Worm (Caenorhabditis elegans) whole organism, L1 larva: ENCODE data around the gene ZC53.22.
A peak's percentile ranks its signal among the peaks of the same experiment; 100 is the strongest.

Source experiments
- C34B4.2 ChIP-seq: sonication (generic microtip); optimal IDR thresholded peaks from 2 replicates; lab custom pipeline; 2017; ENCODE audit warnings: mild to moderate bottlenecking, missing genetic modification characterization, missing compliant biosample characterization
- Y116A8C.19 ChIP-seq: sonication (generic microtip); optimal IDR thresholded peaks from 2 replicates; lab custom pipeline; 2016; ENCODE audit warnings: missing compliant biosample characterization, missing genetic modification characterization, borderline replicate concordance
- alr-1 ChIP-seq: fragments of 200-800 bp; sonication (Bioruptor generic); optimal IDR thresholded peaks from 2 replicates; lab custom pipeline; 2018; ENCODE audit warnings: borderline replicate concordance, mild to moderate bottlenecking, missing genetic modification characterization, missing compliant biosample characterization
- aly-2 ChIP-seq: fragments of 150-350 bp; optimal IDR thresholded peaks from 2 replicates; lab custom pipeline; 2014; ENCODE audit warnings: missing biosample characterization, missing genetic modification characterization
- blmp-1 ChIP-seq: fragments of 150-350 bp; optimal IDR thresholded peaks from 2 replicates; lab custom pipeline; 2014; ENCODE audit warnings: missing biosample characterization, missing genetic modification characterization
- ceh-90 ChIP-seq: sonication (generic microtip); optimal IDR thresholded peaks from 2 replicates; lab custom pipeline; 2016; ENCODE audit warnings: missing genetic modification characterization, missing compliant biosample characterization
- ces-1 ChIP-seq: fragments of 150-350 bp; optimal IDR thresholded peaks from 2 replicates; lab custom pipeline; 2014; ENCODE audit warnings: missing biosample characterization, missing genetic modification reagents, missing genetic modification characterization
- dsc-1 ChIP-seq: sonication (generic microtip); optimal IDR thresholded peaks from 2 replicates; lab custom pipeline; 2016; ENCODE audit warnings: mild to moderate bottlenecking, missing genetic modification characterization, missing compliant biosample characterization
- efl-1 ChIP-seq, 4 experiments: fragments of 150-350 bp; optimal IDR thresholded peaks in 3 of 4; peaks in 1 of 4; 1 replicate in 1 of 4; 2 replicates in 3 of 4; lab custom pipeline; 2014; ENCODE audit warnings: missing biosample characterization in 2 of 4, missing genetic modification characterization in 2 of 4, missing genetic modification reagents in 2 of 4
- egl-27 ChIP-seq, 2 experiments: fragments of 150-350 bp in 1 of 2; sonication (generic microtip); optimal IDR thresholded peaks; 3 replicates each; lab custom pipeline; 2017 to 2018; ENCODE audit warnings: missing biosample characterization in 2 of 2, missing genetic modification characterization in 2 of 2, missing genetic modification reagents in 2 of 2
- elt-2 ChIP-seq: sonication (generic microtip); optimal IDR thresholded peaks from 2 replicates; lab custom pipeline; 2016; ENCODE audit warnings: missing genetic modification characterization, mild to moderate bottlenecking, inconsistent platforms, missing compliant biosample characterization, missing genetic modification reagents
- elt-3 ChIP-seq, 6 experiments: fragments of 150-350 bp in 1 of 6; sonication (generic microtip); optimal IDR thresholded peaks; 2 replicates each; lab custom pipeline; 2017 to 2018; ENCODE audit warnings: missing biosample characterization in 6 of 6, missing genetic modification characterization in 6 of 6, inconsistent platforms in 1 of 6
- fkh-10 ChIP-seq: sonication (generic microtip); optimal IDR thresholded peaks from 2 replicates; lab custom pipeline; 2017; ENCODE audit warnings: missing biosample characterization, missing genetic modification reagents, missing genetic modification characterization
- grh-1 ChIP-seq: fragments of 200-800 bp; sonication (Bioruptor generic); IDR thresholded peaks from 2 replicates; pipeline ENCODE4 v1.3.6; 2022; ENCODE audit warnings: missing genetic modification reagents, missing genetic modification characterization, missing compliant biosample characterization
- hlh-4 ChIP-seq: sonication (generic microtip); optimal IDR thresholded peaks from 2 replicates; lab custom pipeline; 2016; ENCODE audit warnings: mild to moderate bottlenecking, missing genetic modification characterization, missing compliant biosample characterization
- hpl-2 ChIP-seq: fragments of 150-350 bp; optimal IDR thresholded peaks from 2 replicates; lab custom pipeline; 2014; ENCODE audit warnings: missing biosample characterization, missing genetic modification reagents, missing genetic modification characterization
- lin-14 ChIP-seq: fragments of 200-800 bp; sonication (Bioruptor generic); optimal IDR thresholded peaks from 2 replicates; lab custom pipeline; 2018; ENCODE audit warnings: mild to moderate bottlenecking, missing genetic modification characterization, moderate library complexity, missing compliant biosample characterization
- mab-9 ChIP-seq: fragments of 200-800 bp; sonication (Bioruptor generic); IDR thresholded peaks from 2 replicates; pipeline ENCODE4 v1.3.6; 2022; ENCODE audit warnings: missing genetic modification reagents, missing genetic modification characterization, missing compliant biosample characterization
- mdl-1 ChIP-seq, 2 experiments: fragments of 150-350 bp; optimal IDR thresholded peaks; 2 replicates each; lab custom pipeline; 2014 to 2017; ENCODE audit warnings: missing biosample characterization in 2 of 2, missing genetic modification characterization in 2 of 2, inconsistent platforms in 1 of 2
- mef-2 ChIP-seq: fragments of 150-350 bp; optimal IDR thresholded peaks from 2 replicates; lab custom pipeline; 2014; ENCODE audit warnings: missing biosample characterization, missing genetic modification characterization
- nhr-11 ChIP-seq: fragments of 150-350 bp; optimal IDR thresholded peaks from 2 replicates; lab custom pipeline; 2014; ENCODE audit warnings: missing biosample characterization, missing genetic modification characterization
- nhr-12 ChIP-seq: sonication (generic microtip); optimal IDR thresholded peaks from 2 replicates; lab custom pipeline; 2017; ENCODE audit warnings: missing biosample characterization, missing genetic modification characterization
- nhr-20 ChIP-seq: sonication (generic microtip); optimal IDR thresholded peaks from 2 replicates; lab custom pipeline; 2016; ENCODE audit warnings: mild to moderate bottlenecking, missing genetic modification characterization, missing compliant biosample characterization
- nhr-47 ChIP-seq: sonication (generic microtip); optimal IDR thresholded peaks from 2 replicates; lab custom pipeline; 2016; ENCODE audit warnings: mild to moderate bottlenecking, missing genetic modification characterization, moderate library complexity, missing compliant biosample characterization
- nhr-85 ChIP-seq: sonication (generic microtip); peaks from one replicate; lab custom pipeline; 2016; ENCODE audit warnings: missing genetic modification characterization, inconsistent platforms, missing compliant biosample characterization
- nhr-90 ChIP-seq: sonication (generic microtip); optimal IDR thresholded peaks from 2 replicates; lab custom pipeline; 2016; ENCODE audit warnings: mild to moderate bottlenecking, missing genetic modification characterization, missing compliant biosample characterization; ENCODE audit not compliant: poor library complexity
- pag-3 ChIP-seq: sonication (generic microtip); optimal IDR thresholded peaks from 2 replicates; lab custom pipeline; 2017; ENCODE audit warnings: missing genetic modification characterization, mild to moderate bottlenecking, missing compliant biosample characterization, antibody characterized with exemption, borderline replicate concordance; ENCODE audit not compliant: insufficient read depth
- pax-3 ChIP-seq: fragments of 200-800 bp; sonication (Bioruptor generic); optimal IDR thresholded peaks from 2 replicates; lab custom pipeline; 2018; ENCODE audit warnings: mild to moderate bottlenecking, missing genetic modification characterization, moderate library complexity, missing compliant biosample characterization
- rnt-1 ChIP-seq: sonication (generic microtip); optimal IDR thresholded peaks from 2 replicates; lab custom pipeline; 2016; ENCODE audit warnings: mild to moderate bottlenecking, missing genetic modification characterization, moderate library complexity, missing compliant biosample characterization
- snpc-4 ChIP-seq: fragments of 150-350 bp; optimal IDR thresholded peaks from 2 replicates; lab custom pipeline; 2014; ENCODE audit warnings: missing biosample characterization, missing genetic modification characterization
- sptf-1 ChIP-seq: fragments of 150-350 bp; optimal IDR thresholded peaks from 2 replicates; lab custom pipeline; 2014; ENCODE audit warnings: missing biosample characterization, missing genetic modification characterization
- tbx-2 ChIP-seq: sonication (generic microtip); optimal IDR thresholded peaks from 2 replicates; lab custom pipeline; 2016; ENCODE audit warnings: missing genetic modification characterization, missing compliant biosample characterization
- tlp-1 ChIP-seq: fragments of 150-350 bp; optimal IDR thresholded peaks from 2 replicates; lab custom pipeline; 2014; ENCODE audit warnings: missing biosample characterization, missing genetic modification characterization
- unc-30 ChIP-seq: sonication (generic microtip); optimal IDR thresholded peaks from 2 replicates; lab custom pipeline; 2017; ENCODE audit warnings: missing biosample characterization, missing genetic modification characterization
- unc-62 ChIP-seq: fragments of 150-350 bp; optimal IDR thresholded peaks from 2 replicates; lab custom pipeline; 2014; ENCODE audit warnings: missing biosample characterization, missing genetic modification reagents, missing genetic modification characterization
- unc-86 ChIP-seq: sonication (generic microtip); optimal IDR thresholded peaks from 2 replicates; lab custom pipeline; 2016; ENCODE audit warnings: missing genetic modification characterization, missing compliant biosample characterization
- unc-98 ChIP-seq: fragments of 200-800 bp; sonication (Bioruptor generic); IDR thresholded peaks from 2 replicates; pipeline ENCODE4 v1.3.6; 2022; ENCODE audit warnings: missing genetic modification characterization, missing compliant biosample characterization
- vab-15 ChIP-seq: sonication (generic microtip); optimal IDR thresholded peaks from 2 replicates; lab custom pipeline; 2017; ENCODE audit warnings: missing genotype, mild to moderate bottlenecking, missing genetic modification characterization, missing compliant biosample characterization
- zag-1 ChIP-seq: fragments of 150-350 bp; optimal IDR thresholded peaks from 2 replicates; lab custom pipeline; 2014; ENCODE audit warnings: missing biosample characterization, missing genetic modification characterization
- ztf-11 ChIP-seq, 2 experiments: sonication (generic microtip); optimal IDR thresholded peaks; 2 replicates each; lab custom pipeline; 2016 to 2017; ENCODE audit warnings: missing genetic modification characterization in 2 of 2, missing biosample characterization in 1 of 2, missing compliant biosample characterization in 1 of 2

Gene ZC53.22

DNA sequence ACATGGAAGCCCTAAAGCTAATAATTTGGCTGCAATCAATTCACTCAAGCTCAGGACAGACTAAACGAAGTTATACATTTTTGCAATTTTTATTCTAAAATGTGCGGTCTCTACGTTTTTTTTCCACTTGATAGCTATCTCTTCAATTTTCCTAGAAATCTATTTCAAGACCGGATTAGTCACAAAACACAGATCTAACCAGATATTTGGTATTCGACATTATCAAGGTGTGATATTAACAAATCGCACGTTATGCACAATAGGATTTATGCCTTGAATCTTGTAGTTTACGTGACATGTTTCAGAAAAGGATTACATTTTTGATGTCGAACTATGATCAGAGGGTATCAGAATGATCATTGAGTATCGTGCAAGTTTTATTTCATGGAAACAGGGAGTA is 20.7 kb downstream of the ZC53.22 start (continued):
- no peak for TF ChIP-seq Y116A8C.19 (tag; lab: Kevin White, UChicago)

DNA sequence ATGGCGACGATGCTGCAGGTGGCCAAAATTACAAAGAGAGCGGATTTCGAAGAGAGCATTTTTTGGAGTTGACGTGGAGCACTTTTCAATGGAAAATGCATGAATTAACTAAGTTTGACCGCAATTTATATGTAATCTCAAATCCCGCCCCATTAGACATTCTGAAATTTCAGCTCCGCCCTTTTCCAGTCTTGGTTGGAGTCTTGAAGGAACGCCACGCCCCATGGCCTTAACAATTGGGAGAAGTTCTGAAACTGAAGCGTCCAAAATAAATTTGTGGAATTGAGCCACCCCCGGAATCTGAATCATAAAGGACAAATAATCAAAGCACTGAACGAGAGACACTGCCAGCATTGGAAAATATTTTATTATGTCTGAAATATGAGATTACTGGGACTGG is 25.0 kb downstream of the ZC53.22 start, which contains the start of gene B0294.1:
B0294.1 (minus strand) TSS at position 101 of the 400 bp plus-strand sequence.
- TF ChIP-seq tbx-2 (tag; lab: Kevin White, UChicago) (no peak), dsc-1 (tag; lab: Kevin White, UChicago) (peak; percentile 31)

DNA sequence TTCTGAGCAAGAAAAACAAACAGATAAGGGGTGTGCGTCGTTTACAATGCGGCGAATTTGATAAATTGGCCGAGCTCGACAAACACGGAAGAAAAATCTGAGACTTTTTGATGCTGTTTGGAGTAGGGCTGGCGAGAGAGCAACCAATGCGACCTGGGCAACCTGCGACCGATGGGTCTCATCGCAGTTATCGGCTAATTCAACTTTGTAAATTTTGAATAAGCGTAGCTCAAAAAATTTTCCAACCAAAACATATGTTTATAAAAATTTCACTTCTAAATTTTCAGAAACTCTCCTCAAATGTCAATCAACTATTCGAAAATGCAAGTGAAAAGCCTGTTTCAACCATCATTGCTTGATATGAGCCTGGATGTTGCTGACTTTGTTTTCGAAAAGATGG is 30.3 kb downstream of the ZC53.22 start, which contains the start of gene B0294.3:
B0294.3 (plus strand) TSS at position 301 of the 400 bp plus-strand sequence.
- no peak for TF ChIP-seq unc-86
- TF ChIP-seq nhr-47 (tag; lab: Kevin White, UChicago), result no peak
- no peak for TF ChIP-seq pag-3 (tag; lab: Kevin White, UChicago)
- no peak for TF ChIP-seq dsc-1 (tag; lab: Kevin White, UChicago)
- TF ChIP-seq rnt-1 (tag; lab: Kevin White, UChicago), result no peak

DNA sequence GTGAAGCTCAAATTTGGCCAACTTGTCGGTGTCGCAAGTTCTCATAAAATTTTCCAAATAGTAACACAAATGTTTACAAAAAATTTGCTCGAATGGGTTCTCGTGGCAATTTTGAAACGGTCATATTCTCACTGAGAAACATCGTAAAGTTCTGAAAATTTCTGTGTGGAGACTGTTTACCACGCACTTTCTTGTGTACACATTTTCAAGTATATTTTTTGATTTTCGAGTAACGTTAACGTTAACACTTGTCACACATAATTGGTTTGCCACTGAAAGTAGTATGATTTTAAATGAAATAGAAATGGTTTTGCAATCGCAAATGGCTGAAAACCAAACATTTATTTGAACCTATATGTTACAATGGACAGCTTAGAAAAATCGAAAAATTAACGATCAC is 31.4 kb downstream of the ZC53.22 start:
- TF ChIP-seq sptf-1 (tag; lab: Kevin White, UChicago), result no peak
- TF ChIP-seq hpl-2 (GFP tag; lab: Kevin White, UChicago), result no peak
- no peak for TF ChIP-seq mef-2 (tag; lab: Kevin White, UChicago)
- no peak for TF ChIP-seq efl-1 (optimal IDR thresholded peaks at IDR 0.05; lab: Kevin White, UChicago)
- no peak for TF ChIP-seq efl-1 (GFP tag; optimal IDR thresholded peaks at IDR 0.05 in 1 of 2; lab: Kevin White, UChicago)
- TF ChIP-seq grh-1 (GFP tag; lab: Robert Waterston, UW), result no peak
- TF ChIP-seq lin-14 (GFP tag; lab: Kevin White, UChicago), result no peak
- TF ChIP-seq mab-9 (GFP tag; lab: Robert Waterston, UW), result no peak
- TF ChIP-seq ztf-11 (tag; optimal IDR thresholded peaks at IDR 0.05; lab: Kevin White, UChicago), result no peak
- no peak for TF ChIP-seq elt-2 (tag; lab: Kevin White, UChicago)
- TF ChIP-seq nhr-85 (tag; lab: Kevin White, UChicago), result no peak
- TF ChIP-seq elt-3 (tag; optimal IDR thresholded peaks at IDR 0.05; lab: Kevin White, UChicago), result no peak
- TF ChIP-seq vab-15 (tag; lab: Kevin White, UChicago), result no peak
- TF ChIP-seq tlp-1 (tag; lab: Kevin White, UChicago), result no peak
- TF ChIP-seq egl-27 (tag; optimal IDR thresholded peaks at IDR 0.05; lab: Kevin White, UChicago), result no peak
- no peak for TF ChIP-seq ces-1 (GFP tag; lab: Kevin White, UChicago)
- no peak for TF ChIP-seq Y116A8C.19 (tag; lab: Kevin White, UChicago)
- no peak for TF ChIP-seq C34B4.2 (tag; lab: Kevin White, UChicago)
- no peak for TF ChIP-seq alr-1 (tag; lab: Kevin White, UChicago)
- TF ChIP-seq hlh-4 (tag; lab: Kevin White, UChicago), result no peak

DNA sequence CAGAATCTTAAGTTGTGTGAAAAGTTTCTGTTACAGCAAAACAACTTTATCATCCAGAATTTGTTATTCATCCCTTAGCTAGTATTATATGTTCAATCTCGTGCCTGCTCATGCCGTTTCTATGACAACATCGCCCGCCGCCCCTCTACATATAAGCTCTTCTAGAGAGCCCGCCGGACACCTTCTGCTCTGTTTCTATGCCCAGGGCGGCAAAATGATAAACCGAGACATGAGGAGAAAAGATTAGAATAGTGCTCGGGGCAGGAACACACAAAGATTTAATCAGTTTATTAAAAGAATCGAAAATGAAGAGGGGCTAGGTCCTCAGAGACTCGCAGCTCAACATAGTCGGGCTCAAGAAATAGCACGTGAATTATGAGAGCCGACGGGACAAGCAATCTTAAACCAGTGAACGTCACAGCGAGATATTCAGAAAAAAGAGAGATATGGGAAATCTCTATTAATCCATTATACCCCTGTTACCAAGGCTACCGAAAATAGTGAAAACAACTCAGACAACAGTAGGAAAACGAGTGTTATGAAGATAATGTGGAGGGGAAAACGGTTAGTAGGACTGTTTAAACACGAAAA is 33.7 kb downstream of the ZC53.22 start:
- TF ChIP-seq alr-1 (tag; lab: Kevin White, UChicago), result no peak
- TF ChIP-seq mdl-1 (tag; optimal IDR thresholded peaks at IDR 0.05; lab: Kevin White, UChicago), result peak in 1 of 2 experiments; percentile 2
- TF ChIP-seq unc-62 (GFP tag; lab: Kevin White, UChicago), result no peak
- peak; percentile 55 for TF ChIP-seq elt-2 (tag; lab: Kevin White, UChicago)
- peak; percentile 53 for TF ChIP-seq pax-3 (tag; lab: Kevin White, UChicago)
- TF ChIP-seq nhr-20 (tag; lab: Kevin White, UChicago), result peak; percentile 49
- peak in 1 of 2 experiments; percentile 48 for TF ChIP-seq ztf-11 (tag; optimal IDR thresholded peaks at IDR 0.05; lab: Kevin White, UChicago)
- no peak for TF ChIP-seq elt-3 (tag; optimal IDR thresholded peaks at IDR 0.05; lab: Kevin White, UChicago)
- peak; percentile 83 for TF ChIP-seq fkh-10 (GFP tag; lab: Kevin White, UChicago)
- no peak for TF ChIP-seq ceh-90 (tag; lab: Kevin White, UChicago)
- no peak for TF ChIP-seq Y116A8C.19 (tag; lab: Kevin White, UChicago)
- TF ChIP-seq aly-2 (tag; lab: Kevin White, UChicago), result no peak
- TF ChIP-seq unc-98 (GFP tag; lab: Robert Waterston, UW), result no peak
- TF ChIP-seq blmp-1, result no peak
- no peak for TF ChIP-seq vab-15 (tag; lab: Kevin White, UChicago)
- peak; percentile 51 for TF ChIP-seq nhr-90
- TF ChIP-seq zag-1 (tag; lab: Kevin White, UChicago), result no peak
- peak; percentile 93 for TF ChIP-seq dsc-1 (tag; lab: Kevin White, UChicago)
- TF ChIP-seq sptf-1 (tag; lab: Kevin White, UChicago), result no peak
- peak; percentile 5 for TF ChIP-seq nhr-11 (tag; lab: Kevin White, UChicago)
- TF ChIP-seq tlp-1 (tag; lab: Kevin White, UChicago), result no peak
- TF ChIP-seq snpc-4 (tag; lab: Kevin White, UChicago), result peak; percentile 12
- no peak for TF ChIP-seq unc-30 (tag; lab: Kevin White, UChicago)
- TF ChIP-seq nhr-12 (tag; lab: Kevin White, UChicago), result no peak
- TF ChIP-seq pag-3 (tag; lab: Kevin White, UChicago), result no peak
